Worm (Caenorhabditis elegans) whole organism, mixed stage, embryonic: ENCODE results near the gene F23H12.3.
A peak's percentile ranks its signal among the peaks of the same experiment; 100 is the strongest.

Source experiments
- M03D4.4 ChIP-seq: sonication (generic microtip); optimal IDR thresholded peaks from 2 replicates; lab custom pipeline; 2017; ENCODE audit warnings: mild to moderate bottlenecking, missing genetic modification characterization, missing compliant biosample characterization
- bed-3 ChIP-seq: fragments of 200-800 bp; sonication (Bioruptor generic); optimal IDR thresholded peaks from 3 replicates; lab custom pipeline; 2018; ENCODE audit warnings: mild to moderate bottlenecking, missing genetic modification characterization, moderate library complexity, missing compliant biosample characterization
- ceh-39 ChIP-seq: fragments of 150-350 bp; optimal IDR thresholded peaks from 2 replicates; lab custom pipeline; 2014; ENCODE audit warnings: missing biosample characterization, missing genetic modification characterization
- ceh-43 ChIP-seq: fragments of 200-800 bp; sonication (Bioruptor generic); optimal IDR thresholded peaks from 2 replicates; lab custom pipeline; 2018; ENCODE audit warnings: mild to moderate bottlenecking, missing genetic modification characterization, moderate library complexity, missing compliant biosample characterization
- ceh-83 ChIP-seq: fragments of 200-800 bp; sonication (Bioruptor generic); optimal IDR thresholded peaks from 2 replicates; lab custom pipeline; 2018; ENCODE audit warnings: mild to moderate bottlenecking, missing genetic modification characterization, missing compliant biosample characterization
- ces-1 ChIP-seq: fragments of 150-350 bp; optimal IDR thresholded peaks from 2 replicates; lab custom pipeline; 2014; ENCODE audit warnings: missing biosample characterization, missing genetic modification reagents, missing genetic modification characterization
- cnd-1 ChIP-seq: fragments of 200-800 bp; sonication (Bioruptor generic); optimal IDR thresholded peaks from 2 replicates; lab custom pipeline; 2018; ENCODE audit warnings: mild to moderate bottlenecking, missing genetic modification characterization, missing compliant biosample characterization
- drap-1 ChIP-seq: fragments of 200-800 bp; sonication (Bioruptor generic); optimal IDR thresholded peaks from 3 replicates; lab custom pipeline; 2018; ENCODE audit warnings: mild to moderate bottlenecking, missing genetic modification characterization, missing compliant biosample characterization
- elt-1 ChIP-seq: sonication (generic microtip); optimal IDR thresholded peaks from 2 replicates; lab custom pipeline; 2017; ENCODE audit warnings: missing genetic modification characterization, mild to moderate bottlenecking, missing compliant biosample characterization, antibody characterized with exemption, moderate library complexity, borderline replicate concordance; ENCODE audit not compliant: insufficient read depth
- elt-3 ChIP-seq: fragments of 150-350 bp; optimal IDR thresholded peaks from 2 replicates; lab custom pipeline; 2014; ENCODE audit warnings: missing biosample characterization, missing genetic modification characterization
- flh-1 ChIP-seq: fragments of 200-800 bp; sonication (Bioruptor generic); optimal IDR thresholded peaks from 2 replicates; lab custom pipeline; 2018; ENCODE audit warnings: mild to moderate bottlenecking, missing genetic modification characterization, moderate library complexity, missing compliant biosample characterization
- ham-2 ChIP-seq: fragments of 200-800 bp; sonication (Bioruptor generic); optimal IDR thresholded peaks from 2 replicates; lab custom pipeline; 2018; ENCODE audit warnings: mild to moderate bottlenecking, missing genetic modification characterization, missing compliant biosample characterization
- hlh-1 ChIP-seq: fragments of 150-350 bp; optimal IDR thresholded peaks from 2 replicates; lab custom pipeline; 2014; ENCODE audit warnings: missing biosample characterization, missing genetic modification reagents, missing genetic modification characterization
- lin-13 ChIP-seq: fragments of 150-350 bp; optimal IDR thresholded peaks from 2 replicates; lab custom pipeline; 2014; ENCODE audit warnings: missing biosample characterization, missing genetic modification characterization
- lin-32 ChIP-seq: fragments of 200-800 bp; sonication (Bioruptor generic); optimal IDR thresholded peaks from 2 replicates; lab custom pipeline; 2018; ENCODE audit warnings: mild to moderate bottlenecking, missing genetic modification characterization, missing compliant biosample characterization
- lsy-2 ChIP-seq: fragments of 150-350 bp; optimal IDR thresholded peaks from 2 replicates; lab custom pipeline; 2014; ENCODE audit warnings: missing biosample characterization, missing genetic modification characterization
- mep-1 ChIP-seq: fragments of 150-350 bp; optimal IDR thresholded peaks from 2 replicates; lab custom pipeline; 2017; ENCODE audit warnings: missing biosample characterization, missing genetic modification reagents, missing genetic modification characterization, inconsistent platforms
- mls-2 ChIP-seq: sonication (generic microtip); optimal IDR thresholded peaks from 2 replicates; lab custom pipeline; 2016; ENCODE audit warnings: mild to moderate bottlenecking, missing genetic modification characterization, moderate library complexity, missing compliant biosample characterization
- nhr-12 ChIP-seq: fragments of 150-350 bp; optimal IDR thresholded peaks from 2 replicates; lab custom pipeline; 2014; ENCODE audit warnings: missing biosample characterization, missing genetic modification characterization
- nhr-2 ChIP-seq: fragments of 150-350 bp; optimal IDR thresholded peaks from 2 replicates; lab custom pipeline; 2014; ENCODE audit warnings: missing biosample characterization, missing genetic modification characterization
- nhr-237 ChIP-seq: fragments of 150-350 bp; optimal IDR thresholded peaks from 2 replicates; lab custom pipeline; 2014; ENCODE audit warnings: missing biosample characterization, missing genetic modification characterization
- nhr-76 ChIP-seq: sonication (generic microtip); optimal IDR thresholded peaks from 2 replicates; lab custom pipeline; 2017; ENCODE audit warnings: missing biosample characterization, missing genetic modification characterization
- pha-4 ChIP-seq: fragments of 150-350 bp; optimal IDR thresholded peaks from 2 replicates; lab custom pipeline; 2018; ENCODE audit warnings: missing biosample characterization, missing genetic modification reagents, missing genetic modification characterization
- snpc-4 ChIP-seq: fragments of 150-350 bp; optimal IDR thresholded peaks from 2 replicates; lab custom pipeline; 2014; ENCODE audit warnings: missing biosample characterization, missing genetic modification characterization
- sptf-1 ChIP-seq: sonication (generic microtip); optimal IDR thresholded peaks from 2 replicates; lab custom pipeline; 2017; ENCODE audit warnings: mild to moderate bottlenecking, missing genetic modification characterization, moderate library complexity, missing compliant biosample characterization
- tbx-8 ChIP-seq: fragments of 200-800 bp; sonication (Bioruptor generic); optimal IDR thresholded peaks from 2 replicates; lab custom pipeline; 2018; ENCODE audit warnings: mild to moderate bottlenecking, missing genetic modification characterization, moderate library complexity, missing compliant biosample characterization
- unc-120 ChIP-seq: sonication (generic microtip); optimal IDR thresholded peaks from 2 replicates; lab custom pipeline; 2017; ENCODE audit warnings: missing genetic modification characterization, missing compliant biosample characterization; ENCODE audit not compliant: poor library complexity, severe bottlenecking
- unc-39 ChIP-seq: fragments of 150-350 bp; optimal IDR thresholded peaks from 2 replicates; lab custom pipeline; 2014; ENCODE audit warnings: missing biosample characterization, missing genetic modification characterization
- unc-62 ChIP-seq: fragments of 150-350 bp; optimal IDR thresholded peaks from 2 replicates; lab custom pipeline; 2014; ENCODE audit warnings: missing biosample characterization, missing genetic modification reagents, missing genetic modification characterization
- zip-8 ChIP-seq: fragments of 150-350 bp; optimal IDR thresholded peaks from 2 replicates; lab custom pipeline; 2014; ENCODE audit warnings: missing biosample characterization, missing genetic modification characterization
- ztf-11 ChIP-seq: fragments of 150-350 bp; optimal IDR thresholded peaks from 2 replicates; lab custom pipeline; 2014; ENCODE audit warnings: missing biosample characterization, missing genetic modification characterization

The F23H12.3 gene

ce11 chrV:12344845-12345244 is at the start of gene F23H12.3:
TSS of gene F23H12.3 (plus strand) at chrV:12345145.
- TF ChIP-seq nhr-2 (tag; lab: Kevin White, UChicago) (no peak), zip-8 (no peak), lsy-2 (no peak), hlh-1 (tag; lab: Kevin White, UChicago) (no peak), ceh-83 (GFP tag; lab: Kevin White, UChicago) (no peak), ces-1 (GFP tag; lab: Kevin White, UChicago) (no peak), unc-62 (GFP tag; lab: Kevin White, UChicago) (no peak), ztf-11 (no peak), M03D4.4 (tag; lab: Kevin White, UChicago) (no peak), ham-2 (GFP tag; lab: Kevin White, UChicago) (no peak), lin-32 (no peak), sptf-1 (no peak), mls-2 (no peak), tbx-8 (GFP tag; lab: Kevin White, UChicago) (no peak), nhr-12 (tag; lab: Kevin White, UChicago) (no peak), flh-1 (GFP tag; lab: Kevin White, UChicago) (no peak), unc-120 (tag; lab: Kevin White, UChicago) (no peak)

- no peak for TF ChIP-seq nhr-237 (tag; lab: Kevin White, UChicago)
- no peak for TF ChIP-seq mep-1 (tag; lab: Kevin White, UChicago)
- no peak for TF ChIP-seq ceh-83 (GFP tag; lab: Kevin White, UChicago)
- no peak for TF ChIP-seq pha-4 (tag; lab: Kevin White, UChicago)
- TF ChIP-seq unc-39, result no peak
- no peak for TF ChIP-seq lsy-2
- TF ChIP-seq zip-8, result no peak
- TF ChIP-seq ceh-43, result no peak
Observed at ce11 chrV:12295520-12295919, 49.4 kb upstream of the F23H12.3 start.

- TF ChIP-seq lin-13 (tag; lab: Kevin White, UChicago), result no peak
- no peak for TF ChIP-seq sptf-1
- no peak for TF ChIP-seq unc-62 (GFP tag; lab: Kevin White, UChicago)
- TF ChIP-seq ceh-39 (tag; lab: Kevin White, UChicago), result no peak
- TF ChIP-seq elt-1, result no peak
- TF ChIP-seq elt-3 (tag; lab: Kevin White, UChicago), result no peak
- TF ChIP-seq ces-1 (GFP tag; lab: Kevin White, UChicago), result no peak
- no peak for TF ChIP-seq mep-1 (tag; lab: Kevin White, UChicago)
- no peak for TF ChIP-seq lin-32
- no peak for TF ChIP-seq tbx-8 (GFP tag; lab: Kevin White, UChicago)
- no peak for TF ChIP-seq unc-39
- TF ChIP-seq nhr-2 (tag; lab: Kevin White, UChicago), result no peak
- TF ChIP-seq unc-120 (tag; lab: Kevin White, UChicago), result no peak
Observed at ce11 chrV:12296122-12296521, 48.8 kb upstream of the F23H12.3 start.

- TF ChIP-seq unc-39 (no peak), elt-1 (peak; percentile 46)
Observed at ce11 chrV:12296794-12297193, 48.2 kb upstream of the F23H12.3 start.

DNA sequence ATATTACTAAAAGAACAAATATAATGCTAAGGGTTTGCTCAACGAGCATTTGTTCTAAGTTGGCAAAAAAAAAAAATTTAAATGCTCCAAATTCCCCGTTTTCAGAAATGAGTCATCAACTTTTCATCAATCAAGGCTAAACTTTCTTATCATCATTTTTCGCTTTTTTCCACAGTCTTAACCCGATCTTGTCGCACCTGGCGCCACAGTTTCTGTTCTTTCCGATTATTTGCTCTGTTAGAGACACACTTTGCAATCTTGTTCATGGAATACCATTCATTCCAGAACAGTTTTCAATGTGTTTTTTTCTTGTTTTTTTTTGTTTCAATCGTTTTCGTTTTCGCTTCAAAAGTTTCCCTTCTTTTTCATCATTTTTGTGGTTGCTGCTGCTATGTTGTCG is 46.8 kb upstream of the F23H12.3 start:
- TF ChIP-seq hlh-1 (tag; lab: Kevin White, UChicago) (no peak), unc-62 (GFP tag; lab: Kevin White, UChicago) (no peak), mep-1 (tag; lab: Kevin White, UChicago) (no peak), ces-1 (GFP tag; lab: Kevin White, UChicago) (no peak), flh-1 (GFP tag; lab: Kevin White, UChicago) (no peak), nhr-76 (no peak), tbx-8 (GFP tag; lab: Kevin White, UChicago) (no peak), cnd-1 (tag; lab: Kevin White, UChicago) (no peak), snpc-4 (no peak), bed-3 (no peak), nhr-12 (tag; lab: Kevin White, UChicago) (no peak), sptf-1 (no peak), elt-3 (tag; lab: Kevin White, UChicago) (no peak), unc-39 (no peak), drap-1 (GFP tag; lab: Kevin White, UChicago) (no peak), lin-32 (no peak), mls-2 (no peak), M03D4.4 (tag; lab: Kevin White, UChicago) (no peak), lin-13 (tag; lab: Kevin White, UChicago) (no peak), ceh-39 (tag; lab: Kevin White, UChicago) (no peak)
